Worm (Caenorhabditis elegans): Measurements from ENCODE around the gene kin-33.

ce11 chrV:216847-217246, 17.6 kb downstream of the kin-33 start, which contains the start of gene srh-78:
- TF ChIP-seq dmd-6 (GFP tag; IDR thresholded peaks at IDR 0.05) (no peak), snpc-1.2 (GFP tag; IDR thresholded peaks at IDR 0.05) (no peak), ama-1 (optimal IDR thresholded peaks at IDR 0.05) (no peak)

All from whole organism, L4 larva.